Worm (Caenorhabditis elegans) whole organism, L1 larva: Measurements from ENCODE around the gene C50C3.5.

Source experiments
- ama-1 ChIP-seq: fragments of 150-350 bp; optimal IDR thresholded peaks from 2 replicates; lab custom pipeline; 2014
- fos-1 ChIP-seq: fragments of 150-350 bp; optimal IDR thresholded peaks from 2 replicates; lab custom pipeline; 2014; ENCODE audit warnings: missing biosample characterization, missing genetic modification characterization
- lir-3 ChIP-seq: sonication (generic microtip); optimal IDR thresholded peaks from 2 replicates; lab custom pipeline; 2016; ENCODE audit warnings: mild to moderate bottlenecking, missing genetic modification characterization, moderate library complexity, missing compliant biosample characterization; ENCODE audit not compliant: poor library complexity
- skn-1 ChIP-seq: fragments of 150-350 bp; optimal IDR thresholded peaks from 2 replicates; lab custom pipeline; 2014; ENCODE audit warnings: missing biosample characterization, missing genetic modification characterization
- sox-4 ChIP-seq: sonication (generic microtip); optimal IDR thresholded peaks from 2 replicates; lab custom pipeline; 2016; ENCODE audit warnings: missing genetic modification characterization, missing compliant biosample characterization
- ztf-4 ChIP-seq: fragments of 150-350 bp; optimal IDR thresholded peaks from 2 replicates; lab custom pipeline; 2014; ENCODE audit warnings: missing biosample characterization, missing genetic modification characterization

ce11 chrIII:8175263-8175662, 3.8 kb upstream of the C50C3.5 start:
- TF ChIP-seq ama-1 (lab: Kevin White, UChicago) = no peak
- TF ChIP-seq ztf-4 (tag; lab: Kevin White, UChicago) = no peak
- TF ChIP-seq fos-1 (tag; lab: Kevin White, UChicago) = no peak
- TF ChIP-seq sox-4 (tag; lab: Kevin White, UChicago) = no peak
- TF ChIP-seq lir-3 (tag; lab: Kevin White, UChicago) = no peak
- TF ChIP-seq skn-1 (tag; lab: Kevin White, UChicago) = no peak
